Fruit fly (Drosophila melanogaster) whole organism, embryonic: ENCODE results near the gene nmo.

Source experiments
- CG13296 ChIP-seq: fragments of 200-800 bp; sonication (Bioruptor generic); optimal IDR thresholded peaks from 3 replicates; lab custom pipeline; 2018; ENCODE audit warnings: missing biosample characterization, mild to moderate bottlenecking, missing genetic modification characterization
- CG8765 ChIP-seq: fragments of 200-800 bp; sonication (Bioruptor generic); IDR thresholded peaks from 2 replicates; pipeline ENCODE4 v1.3.6; 2022; ENCODE audit warnings: missing biosample characterization, missing genetic modification characterization
- az2 ChIP-seq: fragments of 200-800 bp; sonication (Bioruptor generic); optimal IDR thresholded peaks from 3 replicates; lab custom pipeline; 2016; ENCODE audit warnings: missing biosample characterization, missing genetic modification characterization
- cato ChIP-seq: fragments of 200-800 bp; sonication (Bioruptor generic); optimal IDR thresholded peaks from 2 replicates; lab custom pipeline; 2016; ENCODE audit warnings: missing biosample characterization, missing genetic modification characterization, borderline replicate concordance
- zen2 ChIP-seq: fragments of 200-800 bp; sonication (Bioruptor generic); IDR thresholded peaks from 3 replicates; pipeline ENCODE4 v1.3.6; 2022; ENCODE audit warnings: missing biosample characterization, missing genetic modification characterization; ENCODE audit not compliant: partially characterized antibody

- TF ChIP-seq CG8765 (GFP tag; lab: Robert Waterston, UW) (no peak), az2 (no peak), CG13296 (GFP tag; lab: Kevin White, UChicago) (peak; percentile 51), zen2 (GFP tag; lab: Robert Waterston, UW) (0 out of 3 replicates have a peak, but pooled peaks have one; percentile 38), cato (no peak)
These were observed 98.4 kb downstream of the nmo start for dm6 chr3L:8077207-8077606.
